Worm (Caenorhabditis elegans) whole organism, mixed stage, embryonic: ENCODE data around the gene Y54G9A.5.

Experiments
- M03D4.4 ChIP-seq: sonication (generic microtip); optimal IDR thresholded peaks from 2 replicates; lab custom pipeline; 2017; ENCODE audit warnings: mild to moderate bottlenecking, missing genetic modification characterization, missing compliant biosample characterization
- bed-3 ChIP-seq: fragments of 200-800 bp; sonication (Bioruptor generic); optimal IDR thresholded peaks from 3 replicates; lab custom pipeline; 2018; ENCODE audit warnings: mild to moderate bottlenecking, missing genetic modification characterization, moderate library complexity, missing compliant biosample characterization
- blmp-1 ChIP-seq: fragments of 150-350 bp; optimal IDR thresholded peaks from 2 replicates; lab custom pipeline; 2014; ENCODE audit warnings: missing biosample characterization, missing genetic modification characterization
- ceh-39 ChIP-seq: fragments of 150-350 bp; optimal IDR thresholded peaks from 2 replicates; lab custom pipeline; 2014; ENCODE audit warnings: missing biosample characterization, missing genetic modification characterization
- ceh-43 ChIP-seq: fragments of 200-800 bp; sonication (Bioruptor generic); optimal IDR thresholded peaks from 2 replicates; lab custom pipeline; 2018; ENCODE audit warnings: mild to moderate bottlenecking, missing genetic modification characterization, moderate library complexity, missing compliant biosample characterization
- ceh-83 ChIP-seq: fragments of 200-800 bp; sonication (Bioruptor generic); optimal IDR thresholded peaks from 2 replicates; lab custom pipeline; 2018; ENCODE audit warnings: mild to moderate bottlenecking, missing genetic modification characterization, missing compliant biosample characterization
- ces-1 ChIP-seq: fragments of 150-350 bp; optimal IDR thresholded peaks from 2 replicates; lab custom pipeline; 2014; ENCODE audit warnings: missing biosample characterization, missing genetic modification reagents, missing genetic modification characterization
- cnd-1 ChIP-seq: fragments of 200-800 bp; sonication (Bioruptor generic); optimal IDR thresholded peaks from 2 replicates; lab custom pipeline; 2018; ENCODE audit warnings: mild to moderate bottlenecking, missing genetic modification characterization, missing compliant biosample characterization
- drap-1 ChIP-seq: fragments of 200-800 bp; sonication (Bioruptor generic); optimal IDR thresholded peaks from 3 replicates; lab custom pipeline; 2018; ENCODE audit warnings: mild to moderate bottlenecking, missing genetic modification characterization, missing compliant biosample characterization
- elt-1 ChIP-seq: sonication (generic microtip); optimal IDR thresholded peaks from 2 replicates; lab custom pipeline; 2017; ENCODE audit warnings: missing genetic modification characterization, mild to moderate bottlenecking, missing compliant biosample characterization, antibody characterized with exemption, moderate library complexity, borderline replicate concordance; ENCODE audit not compliant: insufficient read depth
- elt-3 ChIP-seq: fragments of 150-350 bp; optimal IDR thresholded peaks from 2 replicates; lab custom pipeline; 2014; ENCODE audit warnings: missing biosample characterization, missing genetic modification characterization
- flh-1 ChIP-seq: fragments of 200-800 bp; sonication (Bioruptor generic); optimal IDR thresholded peaks from 2 replicates; lab custom pipeline; 2018; ENCODE audit warnings: mild to moderate bottlenecking, missing genetic modification characterization, moderate library complexity, missing compliant biosample characterization
- hlh-1 ChIP-seq: fragments of 150-350 bp; optimal IDR thresholded peaks from 2 replicates; lab custom pipeline; 2014; ENCODE audit warnings: missing biosample characterization, missing genetic modification reagents, missing genetic modification characterization
- lin-13 ChIP-seq: fragments of 150-350 bp; optimal IDR thresholded peaks from 2 replicates; lab custom pipeline; 2014; ENCODE audit warnings: missing biosample characterization, missing genetic modification characterization
- lin-32 ChIP-seq: fragments of 200-800 bp; sonication (Bioruptor generic); optimal IDR thresholded peaks from 2 replicates; lab custom pipeline; 2018; ENCODE audit warnings: mild to moderate bottlenecking, missing genetic modification characterization, missing compliant biosample characterization
- lsy-2 ChIP-seq: fragments of 150-350 bp; optimal IDR thresholded peaks from 2 replicates; lab custom pipeline; 2014; ENCODE audit warnings: missing biosample characterization, missing genetic modification characterization
- mab-5 ChIP-seq: fragments of 150-350 bp; optimal IDR thresholded peaks from 2 replicates; lab custom pipeline; 2014; ENCODE audit warnings: missing biosample characterization, missing genetic modification characterization
- mep-1 ChIP-seq: fragments of 150-350 bp; optimal IDR thresholded peaks from 2 replicates; lab custom pipeline; 2017; ENCODE audit warnings: missing biosample characterization, missing genetic modification reagents, missing genetic modification characterization, inconsistent platforms
- mls-2 ChIP-seq: sonication (generic microtip); optimal IDR thresholded peaks from 2 replicates; lab custom pipeline; 2016; ENCODE audit warnings: mild to moderate bottlenecking, missing genetic modification characterization, moderate library complexity, missing compliant biosample characterization
- nhr-12 ChIP-seq: fragments of 150-350 bp; optimal IDR thresholded peaks from 2 replicates; lab custom pipeline; 2014; ENCODE audit warnings: missing biosample characterization, missing genetic modification characterization
- nhr-2 ChIP-seq: fragments of 150-350 bp; optimal IDR thresholded peaks from 2 replicates; lab custom pipeline; 2014; ENCODE audit warnings: missing biosample characterization, missing genetic modification characterization
- nhr-237 ChIP-seq: fragments of 150-350 bp; optimal IDR thresholded peaks from 2 replicates; lab custom pipeline; 2014; ENCODE audit warnings: missing biosample characterization, missing genetic modification characterization
- nhr-28 ChIP-seq: fragments of 150-350 bp; optimal IDR thresholded peaks from 2 replicates; lab custom pipeline; 2014; ENCODE audit warnings: missing biosample characterization, missing genetic modification characterization
- nhr-76 ChIP-seq: sonication (generic microtip); optimal IDR thresholded peaks from 2 replicates; lab custom pipeline; 2017; ENCODE audit warnings: missing biosample characterization, missing genetic modification characterization
- pha-4 ChIP-seq: fragments of 150-350 bp; optimal IDR thresholded peaks from 2 replicates; lab custom pipeline; 2018; ENCODE audit warnings: missing biosample characterization, missing genetic modification reagents, missing genetic modification characterization
- sem-2 ChIP-seq: fragments of 200-800 bp; sonication (Bioruptor generic); optimal IDR thresholded peaks from 2 replicates; lab custom pipeline; 2018; ENCODE audit warnings: mild to moderate bottlenecking, missing genetic modification characterization, missing compliant biosample characterization
- snpc-4 ChIP-seq: fragments of 150-350 bp; optimal IDR thresholded peaks from 2 replicates; lab custom pipeline; 2014; ENCODE audit warnings: missing biosample characterization, missing genetic modification characterization
- sptf-1 ChIP-seq: sonication (generic microtip); optimal IDR thresholded peaks from 2 replicates; lab custom pipeline; 2017; ENCODE audit warnings: mild to moderate bottlenecking, missing genetic modification characterization, moderate library complexity, missing compliant biosample characterization
- tbx-8 ChIP-seq: fragments of 200-800 bp; sonication (Bioruptor generic); optimal IDR thresholded peaks from 2 replicates; lab custom pipeline; 2018; ENCODE audit warnings: mild to moderate bottlenecking, missing genetic modification characterization, moderate library complexity, missing compliant biosample characterization
- unc-39 ChIP-seq: fragments of 150-350 bp; optimal IDR thresholded peaks from 2 replicates; lab custom pipeline; 2014; ENCODE audit warnings: missing biosample characterization, missing genetic modification characterization
- unc-62 ChIP-seq: fragments of 150-350 bp; optimal IDR thresholded peaks from 2 replicates; lab custom pipeline; 2014; ENCODE audit warnings: missing biosample characterization, missing genetic modification reagents, missing genetic modification characterization
- zip-8 ChIP-seq: fragments of 150-350 bp; optimal IDR thresholded peaks from 2 replicates; lab custom pipeline; 2014; ENCODE audit warnings: missing biosample characterization, missing genetic modification characterization
- ztf-11 ChIP-seq: fragments of 150-350 bp; optimal IDR thresholded peaks from 2 replicates; lab custom pipeline; 2014; ENCODE audit warnings: missing biosample characterization, missing genetic modification characterization

Gene Y54G9A.5

DNA sequence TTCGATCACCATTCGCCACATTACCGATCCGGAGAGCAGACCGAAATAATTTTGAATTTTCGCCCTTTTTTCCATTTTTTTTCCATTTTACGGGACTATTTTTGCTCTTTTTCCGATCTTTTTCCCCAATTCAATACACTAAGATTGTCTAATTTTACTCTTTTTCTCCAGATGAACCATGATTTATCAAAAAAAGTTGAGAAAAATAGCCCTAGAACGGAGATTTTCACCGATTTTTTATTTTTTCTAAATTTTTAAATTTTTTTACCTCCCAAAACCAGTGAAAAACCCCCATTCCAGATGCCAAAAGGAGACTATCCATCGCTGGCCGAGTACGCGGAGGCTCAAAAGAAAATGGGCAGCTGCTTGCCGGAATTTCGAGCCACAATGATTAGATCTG, 6.6 kb downstream of the Y54G9A.5 start, which contains the start of gene Y54G9A.9:
TSS of gene Y54G9A.9 (plus strand) at position 301 of the 400 bp plus-strand sequence.
- TF ChIP-seq unc-62 (GFP tag; lab: Kevin White, UChicago) (no peak), hlh-1 (no peak), sem-2 (no peak), tbx-8 (no peak), ceh-83 (GFP tag; lab: Kevin White, UChicago) (no peak), snpc-4 (tag; lab: Kevin White, UChicago) (no peak), nhr-28 (tag; lab: Kevin White, UChicago) (no peak), sptf-1 (no peak), mab-5 (tag; lab: Kevin White, UChicago) (no peak), nhr-237 (tag; lab: Kevin White, UChicago) (no peak), M03D4.4 (tag; lab: Kevin White, UChicago) (no peak), pha-4 (tag; lab: Kevin White, UChicago) (no peak), unc-39 (tag; lab: Kevin White, UChicago) (no peak), zip-8 (tag; lab: Kevin White, UChicago) (no peak), mls-2 (tag; lab: Kevin White, UChicago) (no peak)

DNA sequence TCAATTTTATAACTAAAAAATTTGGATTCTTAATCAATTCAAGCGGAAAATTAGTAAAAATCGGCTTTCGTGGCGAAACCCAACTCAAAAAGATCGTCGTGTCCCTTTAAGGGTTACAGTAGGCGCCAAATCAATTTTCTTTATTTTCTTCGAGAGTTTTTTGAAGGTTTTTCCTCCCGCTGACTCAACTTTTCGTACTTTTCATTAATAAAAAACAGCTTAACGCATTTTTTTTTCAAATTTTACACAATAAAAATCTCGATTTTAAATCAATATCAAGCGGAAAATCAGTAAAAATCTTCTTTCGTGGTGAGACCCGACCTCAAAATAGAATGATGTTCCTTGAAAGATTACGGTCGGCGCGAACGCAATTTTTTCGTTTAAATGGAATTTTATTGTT, 9.3 kb downstream of the Y54G9A.5 start:
- TF ChIP-seq blmp-1 (tag; lab: Kevin White, UChicago) (no peak), mab-5 (tag; lab: Kevin White, UChicago) (no peak), ceh-43 (GFP tag; lab: Kevin White, UChicago) (no peak), elt-3 (tag; lab: Kevin White, UChicago) (no peak), lin-32 (GFP tag; lab: Kevin White, UChicago) (no peak), M03D4.4 (tag; lab: Kevin White, UChicago) (no peak), zip-8 (tag; lab: Kevin White, UChicago) (no peak), ces-1 (no peak), nhr-237 (tag; lab: Kevin White, UChicago) (no peak), mls-2 (tag; lab: Kevin White, UChicago) (no peak), cnd-1 (no peak), elt-1 (tag; lab: Kevin White, UChicago) (no peak)
- TF ChIP-seq, all 35 proteins: peak for 0

ce11 chrII:13732577-13732976, 9.8 kb downstream of the Y54G9A.5 start:
- TF ChIP-seq unc-62 (GFP tag; lab: Kevin White, UChicago) (no peak), zip-8 (tag; lab: Kevin White, UChicago) (no peak), cnd-1 (no peak), lsy-2 (tag; lab: Kevin White, UChicago) (no peak), bed-3 (GFP tag; lab: Kevin White, UChicago) (no peak), mep-1 (no peak), ceh-83 (GFP tag; lab: Kevin White, UChicago) (no peak), sptf-1 (no peak), ceh-39 (tag; lab: Kevin White, UChicago) (no peak), mls-2 (tag; lab: Kevin White, UChicago) (no peak), nhr-237 (tag; lab: Kevin White, UChicago) (no peak), mab-5 (tag; lab: Kevin White, UChicago) (no peak), hlh-1 (no peak), tbx-8 (no peak)

DNA sequence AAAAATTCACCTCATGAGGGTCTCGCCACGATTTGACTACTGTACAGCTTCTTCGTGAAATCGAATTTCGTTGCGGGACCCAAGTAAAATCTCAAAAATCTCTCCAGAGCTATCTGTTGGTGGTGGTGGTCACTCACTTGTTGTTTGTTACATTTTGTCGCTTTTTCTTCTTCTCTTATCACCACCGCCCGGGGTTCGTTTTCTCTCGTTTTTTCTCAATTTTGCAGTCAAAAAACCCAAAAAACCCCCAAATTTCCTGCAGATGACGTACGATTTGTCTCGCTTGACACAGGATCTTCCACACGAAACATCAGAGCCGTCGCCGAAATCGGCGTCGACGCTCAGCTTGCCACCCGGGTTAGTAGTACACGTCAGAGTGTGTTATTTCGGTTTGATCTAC, 13.3 kb downstream of the Y54G9A.5 start, which contains the start of gene R06B9.5:
TSS of gene R06B9.5 (plus strand) at position 232 of the 400 bp plus-strand sequence.
- TF ChIP-seq lin-32 (GFP tag; lab: Kevin White, UChicago) (no peak), nhr-12 (tag; lab: Kevin White, UChicago) (no peak), unc-39 (tag; lab: Kevin White, UChicago) (no peak), lin-13 (no peak), nhr-28 (tag; lab: Kevin White, UChicago) (no peak), sptf-1 (no peak), nhr-76 (tag; lab: Kevin White, UChicago) (no peak), flh-1 (no peak)

- TF ChIP-seq zip-8 (tag; lab: Kevin White, UChicago) (no peak), ceh-39 (tag; lab: Kevin White, UChicago) (no peak), nhr-76 (tag; lab: Kevin White, UChicago) (no peak), pha-4 (tag; lab: Kevin White, UChicago) (no peak), elt-3 (tag; lab: Kevin White, UChicago) (no peak), M03D4.4 (tag; lab: Kevin White, UChicago) (no peak), nhr-28 (tag; lab: Kevin White, UChicago) (no peak), nhr-2 (tag; lab: Kevin White, UChicago) (peak; percentile 65), bed-3 (GFP tag; lab: Kevin White, UChicago) (no peak), hlh-1 (no peak), cnd-1 (peak; percentile 8), unc-62 (GFP tag; lab: Kevin White, UChicago) (peak; percentile 43), mab-5 (tag; lab: Kevin White, UChicago) (no peak), sptf-1 (no peak), mep-1 (no peak), ztf-11 (tag; lab: Kevin White, UChicago) (no peak), drap-1 (GFP tag; lab: Kevin White, UChicago) (no peak), lsy-2 (tag; lab: Kevin White, UChicago) (no peak), sem-2 (no peak), tbx-8 (no peak), flh-1 (no peak), lin-13 (no peak)
Observed at ce11 chrII:13736906-13737305, 14.1 kb downstream of the Y54G9A.5 start.
